Fruit fly (Drosophila melanogaster): ENCODE data around the gene Rack1.

DNA sequence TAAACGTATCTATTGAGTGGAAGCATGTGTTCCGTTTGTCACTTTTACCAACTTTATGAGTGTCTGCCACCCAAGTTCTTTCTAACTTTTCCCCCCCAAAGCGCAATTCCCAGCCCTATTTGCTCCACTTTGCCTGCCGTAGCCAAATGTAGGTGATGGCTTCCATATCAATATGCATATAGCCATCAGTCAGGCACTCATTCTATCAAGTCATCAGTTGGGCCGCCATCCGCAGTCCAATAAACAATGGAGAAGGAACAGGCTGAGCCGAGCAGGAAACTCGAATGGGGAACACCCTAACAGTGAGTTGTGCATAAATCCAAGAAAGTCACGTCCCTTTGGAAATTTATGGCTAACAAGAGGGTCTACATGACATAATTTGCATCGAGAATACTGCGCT is 19.6 kb downstream of the Rack1 start:
- TF ChIP-seq Clk (GFP tag; optimal IDR thresholded peaks at IDR 0.05) = no peak
- TF ChIP-seq cnc (optimal IDR thresholded peaks at IDR 0.05) = no peak
- TF ChIP-seq bab1 (GFP tag; optimal IDR thresholded peaks at IDR 0.05) = no peak
- TF ChIP-seq kay (GFP tag; ENCODE audit: borderline replicate concordance) = no peak
- no peak for TF ChIP-seq Crg-1 (GFP tag; optimal IDR thresholded peaks at IDR 0.05)
- TF ChIP-seq CG7101 (tag; optimal IDR thresholded peaks at IDR 0.05) = no peak
- TF ChIP-seq CG11617 (GFP tag; optimal IDR thresholded peaks at IDR 0.05) = no peak
- TF ChIP-seq ovo (GFP tag; optimal IDR thresholded peaks at IDR 0.05) = no peak
- no peak for TF ChIP-seq toe (GFP tag; optimal IDR thresholded peaks at IDR 0.05)
- TF ChIP-seq Hr96 (GFP tag; optimal IDR thresholded peaks at IDR 0.05) = no peak
- TF ChIP-seq CG14711 (tag; optimal IDR thresholded peaks at IDR 0.05) = no peak

Data from whole organism, adult.